Worm (Caenorhabditis elegans): Measurements from ENCODE around the gene clec-184.
A peak's percentile ranks its signal among the peaks of the same experiment; 100 is the strongest.
"Not testable (repeated sequence)": the region's sequence is repeated elsewhere in the genome, so short reads cannot be mapped to it uniquely, and the experiment has no call there.

clec-184 gene

ce11 chrIV:12456613-12457012, 24.2 kb downstream of the clec-184 start, which contains the start of gene C25G4.7:
Gene C25G4.7 (plus strand): TSS chrIV:12456913.
- TF ChIP-seq elt-3 (tag; optimal IDR thresholded peaks at IDR 0.05), result no peak
- no peak for TF ChIP-seq unc-62 (GFP tag; optimal IDR thresholded peaks at IDR 0.05)
- no peak for TF ChIP-seq ceh-43 (GFP tag; optimal IDR thresholded peaks at IDR 0.05)
- no peak for TF ChIP-seq zip-8 (tag; optimal IDR thresholded peaks at IDR 0.05)
- TF ChIP-seq nhr-2 (tag; optimal IDR thresholded peaks at IDR 0.05), result no peak
- no peak for TF ChIP-seq lin-32 (GFP tag; optimal IDR thresholded peaks at IDR 0.05)
- TF ChIP-seq flh-1 (GFP tag; optimal IDR thresholded peaks at IDR 0.05), result no peak
- no peak for TF ChIP-seq pha-4 (tag; optimal IDR thresholded peaks at IDR 0.05)
- no peak for TF ChIP-seq sptf-1 (tag; optimal IDR thresholded peaks at IDR 0.05)
- no peak for TF ChIP-seq sem-2 (GFP tag; optimal IDR thresholded peaks at IDR 0.05)
- no peak for TF ChIP-seq mep-1 (tag; optimal IDR thresholded peaks at IDR 0.05)
- TF ChIP-seq lsy-2 (tag; optimal IDR thresholded peaks at IDR 0.05), result no peak
- no peak for TF ChIP-seq nhr-237 (tag; optimal IDR thresholded peaks at IDR 0.05)
- TF ChIP-seq ces-1 (GFP tag; optimal IDR thresholded peaks at IDR 0.05), result no peak
- TF ChIP-seq M03D4.4 (tag; optimal IDR thresholded peaks at IDR 0.05), result no peak
- TF ChIP-seq lin-13 (tag; optimal IDR thresholded peaks at IDR 0.05), result no peak
- TF ChIP-seq hlh-1 (tag; optimal IDR thresholded peaks at IDR 0.05), result no peak

- no peak for TF ChIP-seq ham-2 (GFP tag; optimal IDR thresholded peaks at IDR 0.05)
- TF ChIP-seq lin-32 (GFP tag; optimal IDR thresholded peaks at IDR 0.05), result no peak
These were observed 30.9 kb downstream of the clec-184 start, which contains the start of gene C25G4.8 for ce11 chrIV:12463370-12463769. Gene C25G4.8 (minus strand): TSS chrIV:12463470.

- TF ChIP-seq sptf-1 (tag; optimal IDR thresholded peaks at IDR 0.05) (no peak), bed-3 (GFP tag; optimal IDR thresholded peaks at IDR 0.05) (no peak), pha-4 (tag; optimal IDR thresholded peaks at IDR 0.05) (no peak)
These were observed 32.4 kb downstream of the clec-184 start for ce11 chrIV:12464822-12465221.

- TF ChIP-seq elt-1 (tag; optimal IDR thresholded peaks at IDR 0.05; ENCODE audit: borderline replicate concordance, insufficient read depth) (no peak), drap-1 (GFP tag; optimal IDR thresholded peaks at IDR 0.05) (no peak), zip-8 (tag; optimal IDR thresholded peaks at IDR 0.05) (no peak), ceh-39 (tag; optimal IDR thresholded peaks at IDR 0.05) (peak; percentile 72), nhr-76 (tag; optimal IDR thresholded peaks at IDR 0.05) (no peak), sptf-1 (tag; optimal IDR thresholded peaks at IDR 0.05) (no peak), mep-1 (tag; optimal IDR thresholded peaks at IDR 0.05) (no peak)
These were observed 35.3 kb downstream of the clec-184 start for ce11 chrIV:12467761-12468160.

ce11 chrIV:12468359-12468758, 35.9 kb downstream of the clec-184 start, which contains the start of gene igdb-2:
Gene igdb-2 (plus strand): TSS chrIV:12468659.
- TF ChIP-seq bed-3 (GFP tag; optimal IDR thresholded peaks at IDR 0.05), result no peak
- no peak for TF ChIP-seq ces-1 (GFP tag; optimal IDR thresholded peaks at IDR 0.05)
- TF ChIP-seq nhr-12 (tag; optimal IDR thresholded peaks at IDR 0.05), result no peak
- no peak for TF ChIP-seq unc-39 (tag; optimal IDR thresholded peaks at IDR 0.05)
- TF ChIP-seq tbx-8 (GFP tag; optimal IDR thresholded peaks at IDR 0.05), result no peak
- TF ChIP-seq lin-13 (tag; optimal IDR thresholded peaks at IDR 0.05), result no peak
- no peak for TF ChIP-seq snpc-4 (tag; optimal IDR thresholded peaks at IDR 0.05)
- no peak for TF ChIP-seq sem-2 (GFP tag; optimal IDR thresholded peaks at IDR 0.05)
- no peak for TF ChIP-seq blmp-1 (tag; optimal IDR thresholded peaks at IDR 0.05)
- no peak for TF ChIP-seq flh-1 (GFP tag; optimal IDR thresholded peaks at IDR 0.05)
- TF ChIP-seq ztf-11 (tag; optimal IDR thresholded peaks at IDR 0.05), result no peak
- TF ChIP-seq ceh-83 (GFP tag; optimal IDR thresholded peaks at IDR 0.05), result no peak
- TF ChIP-seq pha-4 (tag; optimal IDR thresholded peaks at IDR 0.05), result no peak
- TF ChIP-seq M03D4.4 (tag; optimal IDR thresholded peaks at IDR 0.05), result no peak
- no peak for TF ChIP-seq zip-8 (tag; optimal IDR thresholded peaks at IDR 0.05)
- no peak for TF ChIP-seq hlh-1 (tag; optimal IDR thresholded peaks at IDR 0.05)
- TF ChIP-seq unc-62 (GFP tag; optimal IDR thresholded peaks at IDR 0.05), result no peak
- no peak for TF ChIP-seq mep-1 (tag; optimal IDR thresholded peaks at IDR 0.05)
- no peak for TF ChIP-seq unc-120 (tag; optimal IDR thresholded peaks at IDR 0.05; ENCODE audit: poor library complexity, severe bottlenecking)

ce11 chrIV:12476942-12477341, 44.5 kb downstream of the clec-184 start, which contains the start of gene T04A11.1:
Gene T04A11.1 (minus strand): TSS chrIV:12477042.
- TF ChIP-seq ham-2, unc-62, ceh-83 (GFP tag; optimal IDR thresholded peaks at IDR 0.05): not testable (repeated sequence)

Measured in whole organism, mixed stage, embryonic.